Worm (Caenorhabditis elegans) whole organism, L1 larva: ENCODE results near the gene F43C11.12.

Experiments used
- C04F5.9 ChIP-seq: sonication (generic microtip); optimal IDR thresholded peaks from 2 replicates; lab custom pipeline; 2016; ENCODE audit warnings: missing genetic modification characterization, missing compliant biosample characterization
- C16A3.4 ChIP-seq: fragments of 150-350 bp; optimal IDR thresholded peaks from 2 replicates; lab custom pipeline; 2014; ENCODE audit warnings: missing biosample characterization, missing genetic modification characterization
- C34B4.2 ChIP-seq: sonication (generic microtip); optimal IDR thresholded peaks from 2 replicates; lab custom pipeline; 2017; ENCODE audit warnings: mild to moderate bottlenecking, missing genetic modification characterization, missing compliant biosample characterization
- F16B12.6 ChIP-seq: fragments of 150-350 bp; optimal IDR thresholded peaks from 2 replicates; lab custom pipeline; 2014; ENCODE audit warnings: missing biosample characterization, missing genetic modification characterization
- Y116A8C.19 ChIP-seq: sonication (generic microtip); optimal IDR thresholded peaks from 2 replicates; lab custom pipeline; 2016; ENCODE audit warnings: missing compliant biosample characterization, missing genetic modification characterization, borderline replicate concordance
- aha-1 ChIP-seq: fragments of 150-350 bp; optimal IDR thresholded peaks from 2 replicates; lab custom pipeline; 2014; ENCODE audit warnings: missing biosample characterization, missing genetic modification characterization
- alr-1 ChIP-seq: fragments of 200-800 bp; sonication (Bioruptor generic); optimal IDR thresholded peaks from 2 replicates; lab custom pipeline; 2018; ENCODE audit warnings: borderline replicate concordance, mild to moderate bottlenecking, missing genetic modification characterization, missing compliant biosample characterization
- aly-2 ChIP-seq: fragments of 150-350 bp; optimal IDR thresholded peaks from 2 replicates; lab custom pipeline; 2014; ENCODE audit warnings: missing biosample characterization, missing genetic modification characterization
- ceh-63 ChIP-seq: fragments of 200-800 bp; sonication (Bioruptor generic); optimal IDR thresholded peaks from 2 replicates; lab custom pipeline; 2018; ENCODE audit warnings: mild to moderate bottlenecking, missing genetic modification characterization, missing compliant biosample characterization
- ceh-8 ChIP-seq: fragments of 200-800 bp; sonication (Bioruptor generic); optimal IDR thresholded peaks from 2 replicates; lab custom pipeline; 2018; ENCODE audit warnings: mild to moderate bottlenecking, missing genetic modification characterization, moderate library complexity, missing compliant biosample characterization
- ceh-88 ChIP-seq: fragments of 200-800 bp; sonication (Bioruptor generic); IDR thresholded peaks from 2 replicates; pipeline ENCODE4 v1.3.6; 2022; ENCODE audit warnings: missing genetic modification characterization, missing compliant biosample characterization
- ces-1 ChIP-seq: fragments of 150-350 bp; optimal IDR thresholded peaks from 2 replicates; lab custom pipeline; 2014; ENCODE audit warnings: missing biosample characterization, missing genetic modification reagents, missing genetic modification characterization
- dpl-1 ChIP-seq, 3 experiments: fragments of 150-350 bp in 2 of 3; sonication (generic microtip) in 1 of 3; optimal IDR thresholded peaks; 2 replicates each; lab custom pipeline; 2014 to 2017; ENCODE audit warnings: missing biosample characterization in 3 of 3, missing genetic modification characterization in 3 of 3, missing genetic modification reagents in 3 of 3
- dsc-1 ChIP-seq: sonication (generic microtip); optimal IDR thresholded peaks from 2 replicates; lab custom pipeline; 2016; ENCODE audit warnings: mild to moderate bottlenecking, missing genetic modification characterization, missing compliant biosample characterization
- egl-13 ChIP-seq: sonication (generic microtip); optimal IDR thresholded peaks from 2 replicates; lab custom pipeline; 2016; ENCODE audit warnings: missing genotype, missing genetic modification reagents, missing genetic modification characterization, missing compliant biosample characterization
- egl-27 ChIP-seq, 2 experiments: fragments of 150-350 bp in 1 of 2; sonication (generic microtip); optimal IDR thresholded peaks; 3 replicates each; lab custom pipeline; 2017 to 2018; ENCODE audit warnings: missing biosample characterization in 2 of 2, missing genetic modification characterization in 2 of 2, missing genetic modification reagents in 2 of 2
- elt-2 ChIP-seq: sonication (generic microtip); optimal IDR thresholded peaks from 2 replicates; lab custom pipeline; 2016; ENCODE audit warnings: missing genetic modification characterization, mild to moderate bottlenecking, inconsistent platforms, missing compliant biosample characterization, missing genetic modification reagents
- elt-3 ChIP-seq, 6 experiments: fragments of 150-350 bp in 1 of 6; sonication (generic microtip); optimal IDR thresholded peaks; 2 replicates each; lab custom pipeline; 2017 to 2018; ENCODE audit warnings: missing biosample characterization in 6 of 6, missing genetic modification characterization in 6 of 6, inconsistent platforms in 1 of 6
- ets-5 ChIP-seq: fragments of 200-800 bp; sonication (Bioruptor generic); IDR thresholded peaks from 2 replicates; pipeline ENCODE4 v1.3.6; 2022; ENCODE audit warnings: missing genetic modification characterization, missing compliant biosample characterization
- irx-1 ChIP-seq: sonication (generic microtip); optimal IDR thresholded peaks from 2 replicates; lab custom pipeline; 2016; ENCODE audit warnings: missing genetic modification characterization, missing compliant biosample characterization
- jun-1 ChIP-seq: fragments of 150-350 bp; optimal IDR thresholded peaks from 2 replicates; lab custom pipeline; 2014; ENCODE audit warnings: missing biosample characterization, missing genetic modification reagents, missing genetic modification characterization
- lin-13 ChIP-seq: fragments of 150-350 bp; optimal IDR thresholded peaks from 2 replicates; lab custom pipeline; 2014; ENCODE audit warnings: missing biosample characterization, missing genetic modification reagents, missing genetic modification characterization
- lin-15B ChIP-seq: fragments of 150-350 bp; sonication (generic microtip); optimal IDR thresholded peaks from 3 replicates; lab custom pipeline; 2014; ENCODE audit warnings: missing biosample characterization, missing genetic modification characterization
- lin-39 ChIP-seq: fragments of 150-350 bp; optimal IDR thresholded peaks from 2 replicates; lab custom pipeline; 2014; ENCODE audit warnings: missing biosample characterization, missing genetic modification reagents, missing genetic modification characterization
- mab-9 ChIP-seq: fragments of 200-800 bp; sonication (Bioruptor generic); IDR thresholded peaks from 2 replicates; pipeline ENCODE4 v1.3.6; 2022; ENCODE audit warnings: missing genetic modification reagents, missing genetic modification characterization, missing compliant biosample characterization
- mep-1 ChIP-seq: fragments of 150-350 bp; optimal IDR thresholded peaks from 2 replicates; lab custom pipeline; 2014; ENCODE audit warnings: missing biosample characterization, missing genetic modification characterization
- nhr-12 ChIP-seq: sonication (generic microtip); optimal IDR thresholded peaks from 2 replicates; lab custom pipeline; 2017; ENCODE audit warnings: missing biosample characterization, missing genetic modification characterization
- nhr-19 ChIP-seq: fragments of 200-800 bp; sonication (Bioruptor generic); conservative IDR thresholded peaks from 2 replicates; pipeline ENCODE4 v1.3.6; 2022; ENCODE audit warnings: missing genetic modification characterization, missing compliant biosample characterization
- nhr-28 ChIP-seq: fragments of 150-350 bp; optimal IDR thresholded peaks from 2 replicates; lab custom pipeline; 2014; ENCODE audit warnings: missing biosample characterization, missing genetic modification characterization
- nhr-47 ChIP-seq: sonication (generic microtip); optimal IDR thresholded peaks from 2 replicates; lab custom pipeline; 2016; ENCODE audit warnings: mild to moderate bottlenecking, missing genetic modification characterization, moderate library complexity, missing compliant biosample characterization
- nhr-71 ChIP-seq: sonication (generic microtip); optimal IDR thresholded peaks from 2 replicates; lab custom pipeline; 2016; ENCODE audit warnings: mild to moderate bottlenecking, missing genetic modification characterization, moderate library complexity, missing compliant biosample characterization
- nhr-76 ChIP-seq: sonication (generic microtip); optimal IDR thresholded peaks from 2 replicates; lab custom pipeline; 2017; ENCODE audit warnings: missing biosample characterization, missing genetic modification characterization
- nhr-77 ChIP-seq: fragments of 150-350 bp; optimal IDR thresholded peaks from 2 replicates; lab custom pipeline; 2014; ENCODE audit warnings: missing biosample characterization, missing genetic modification characterization
- nhr-84 ChIP-seq: sonication (generic microtip); optimal IDR thresholded peaks from 2 replicates; lab custom pipeline; 2017; ENCODE audit warnings: missing biosample characterization, missing genetic modification characterization
- nhr-90 ChIP-seq: sonication (generic microtip); optimal IDR thresholded peaks from 2 replicates; lab custom pipeline; 2016; ENCODE audit warnings: mild to moderate bottlenecking, missing genetic modification characterization, missing compliant biosample characterization; ENCODE audit not compliant: poor library complexity
- pax-3 ChIP-seq: fragments of 200-800 bp; sonication (Bioruptor generic); optimal IDR thresholded peaks from 2 replicates; lab custom pipeline; 2018; ENCODE audit warnings: mild to moderate bottlenecking, missing genetic modification characterization, moderate library complexity, missing compliant biosample characterization
- skn-1 ChIP-seq: fragments of 150-350 bp; optimal IDR thresholded peaks from 2 replicates; lab custom pipeline; 2014; ENCODE audit warnings: missing biosample characterization, missing genetic modification characterization
- snu-23 ChIP-seq: sonication (generic microtip); optimal IDR thresholded peaks from 2 replicates; lab custom pipeline; 2016; ENCODE audit warnings: missing genetic modification characterization, missing compliant biosample characterization
- sox-4 ChIP-seq: sonication (generic microtip); optimal IDR thresholded peaks from 2 replicates; lab custom pipeline; 2016; ENCODE audit warnings: missing genetic modification characterization, missing compliant biosample characterization
- sup-37 ChIP-seq: fragments of 200-800 bp; sonication (Bioruptor generic); optimal IDR thresholded peaks from 2 replicates; lab custom pipeline; 2018; ENCODE audit warnings: mild to moderate bottlenecking, missing genetic modification characterization, missing compliant biosample characterization
- swsn-7 ChIP-seq: sonication (generic microtip); optimal IDR thresholded peaks from 2 replicates; lab custom pipeline; 2016; ENCODE audit warnings: missing genetic modification characterization, missing compliant biosample characterization
- tlp-1 ChIP-seq: fragments of 150-350 bp; optimal IDR thresholded peaks from 2 replicates; lab custom pipeline; 2014; ENCODE audit warnings: missing biosample characterization, missing genetic modification characterization
- unc-62 ChIP-seq: fragments of 150-350 bp; optimal IDR thresholded peaks from 2 replicates; lab custom pipeline; 2014; ENCODE audit warnings: missing biosample characterization, missing genetic modification reagents, missing genetic modification characterization
- unc-86 ChIP-seq: sonication (generic microtip); optimal IDR thresholded peaks from 2 replicates; lab custom pipeline; 2016; ENCODE audit warnings: missing genetic modification characterization, missing compliant biosample characterization
- unc-98 ChIP-seq: fragments of 200-800 bp; sonication (Bioruptor generic); IDR thresholded peaks from 2 replicates; pipeline ENCODE4 v1.3.6; 2022; ENCODE audit warnings: missing genetic modification characterization, missing compliant biosample characterization
- vab-15 ChIP-seq: sonication (generic microtip); optimal IDR thresholded peaks from 2 replicates; lab custom pipeline; 2017; ENCODE audit warnings: missing genotype, mild to moderate bottlenecking, missing genetic modification characterization, missing compliant biosample characterization
- xbp-1 ChIP-seq: sonication (generic microtip); optimal IDR thresholded peaks from 2 replicates; lab custom pipeline; 2016; ENCODE audit warnings: missing genetic modification characterization, missing compliant biosample characterization
- zag-1 ChIP-seq: fragments of 150-350 bp; optimal IDR thresholded peaks from 2 replicates; lab custom pipeline; 2014; ENCODE audit warnings: missing biosample characterization, missing genetic modification characterization
- zip-4 ChIP-seq: fragments of 200-800 bp; sonication (Bioruptor generic); optimal IDR thresholded peaks from 2 replicates; lab custom pipeline; 2018; ENCODE audit warnings: mild to moderate bottlenecking, missing genetic modification characterization, moderate library complexity, missing compliant biosample characterization
- ztf-4 ChIP-seq: fragments of 150-350 bp; optimal IDR thresholded peaks from 2 replicates; lab custom pipeline; 2014; ENCODE audit warnings: missing biosample characterization, missing genetic modification characterization

F43C11.12 gene

DNA sequence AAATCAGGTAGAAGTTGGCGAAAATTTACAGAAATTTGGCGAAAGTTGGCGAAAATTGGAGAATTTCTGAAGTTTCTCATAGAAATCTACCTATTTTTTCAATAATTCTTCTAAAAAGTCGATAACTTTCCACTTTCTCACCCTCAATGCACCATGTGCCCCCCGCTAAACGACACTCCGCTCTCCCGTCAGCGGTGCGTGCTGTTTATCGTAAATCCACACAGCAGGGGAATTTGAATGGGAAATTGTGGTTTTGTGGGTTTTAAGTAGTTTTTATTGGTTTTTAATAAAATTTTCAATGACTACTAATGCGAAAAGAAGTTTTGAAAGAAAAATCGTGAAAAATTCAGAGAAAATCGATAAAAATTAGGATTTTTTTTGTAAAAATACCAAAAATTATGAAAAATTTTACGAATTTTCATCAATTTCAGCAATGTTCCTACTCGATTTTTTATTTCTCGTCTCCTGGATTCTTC, 24.5 kb downstream of the F43C11.12 start, which contains the start of gene F43C11.6 (continued):
- TF ChIP-seq mep-1 (tag; lab: Kevin White, UChicago): no peak
- no peak for TF ChIP-seq elt-2 (tag; lab: Kevin White, UChicago)
- no peak for TF ChIP-seq nhr-19 (GFP tag; lab: Robert Waterston, UW)
- TF ChIP-seq nhr-76 (tag; lab: Kevin White, UChicago): no peak
- no peak for TF ChIP-seq nhr-12
- TF ChIP-seq dsc-1: no peak
- TF ChIP-seq lin-15B (tag; lab: Kevin White, UChicago): peak; percentile 27
- no peak for TF ChIP-seq aha-1
- peak; percentile 23 for TF ChIP-seq skn-1 (tag; lab: Kevin White, UChicago)
- TF ChIP-seq zag-1 (tag; lab: Kevin White, UChicago): no peak
- TF ChIP-seq ztf-4 (tag; lab: Kevin White, UChicago): no peak
- no peak for TF ChIP-seq unc-86 (tag; lab: Kevin White, UChicago)
- no peak for TF ChIP-seq ceh-63 (GFP tag; lab: Kevin White, UChicago)
- TF ChIP-seq C04F5.9 (tag; lab: Kevin White, UChicago): no peak
- TF ChIP-seq ets-5 (GFP tag; lab: Robert Waterston, UW): no peak
- TF ChIP-seq nhr-90: no peak
- no peak for TF ChIP-seq C34B4.2
- peak; percentile 25 for TF ChIP-seq lin-13 (GFP tag; lab: Kevin White, UChicago)
- TF ChIP-seq ceh-88 (GFP tag; lab: Robert Waterston, UW): no peak
- TF ChIP-seq nhr-47 (tag; lab: Kevin White, UChicago): no peak
- no peak for TF ChIP-seq egl-27 (tag; optimal IDR thresholded peaks at IDR 0.05; lab: Kevin White, UChicago)
- peak; percentile 55 for TF ChIP-seq C16A3.4 (tag; lab: Kevin White, UChicago)
- no peak for TF ChIP-seq nhr-71
- no peak for TF ChIP-seq alr-1 (tag; lab: Kevin White, UChicago)
- TF ChIP-seq jun-1: no peak
- peak; percentile 7 for TF ChIP-seq swsn-7 (tag; lab: Kevin White, UChicago)
- TF ChIP-seq xbp-1 (tag; lab: Kevin White, UChicago): peak; percentile 8
- peak; percentile 48 for TF ChIP-seq F16B12.6 (tag; lab: Kevin White, UChicago)
- TF ChIP-seq vab-15 (tag; lab: Kevin White, UChicago): no peak
- no peak for TF ChIP-seq mab-9
- no peak for TF ChIP-seq Y116A8C.19 (tag; lab: Kevin White, UChicago)
- no peak for TF ChIP-seq snu-23 (GFP tag; lab: Kevin White, UChicago)
- no peak for TF ChIP-seq sup-37 (GFP tag; lab: Kevin White, UChicago)
- no peak for TF ChIP-seq ces-1 (GFP tag; lab: Kevin White, UChicago)
- no peak for TF ChIP-seq tlp-1
- no peak for TF ChIP-seq irx-1 (tag; lab: Kevin White, UChicago)
- no peak for TF ChIP-seq aly-2 (tag; lab: Kevin White, UChicago)
- TF ChIP-seq zip-4 (GFP tag; lab: Kevin White, UChicago): no peak
- TF ChIP-seq nhr-28: no peak
- TF ChIP-seq egl-13 (tag; lab: Kevin White, UChicago): no peak
- no peak for TF ChIP-seq nhr-84 (tag; lab: Kevin White, UChicago)
- TF ChIP-seq unc-98: no peak
- TF ChIP-seq nhr-77: no peak

DNA sequence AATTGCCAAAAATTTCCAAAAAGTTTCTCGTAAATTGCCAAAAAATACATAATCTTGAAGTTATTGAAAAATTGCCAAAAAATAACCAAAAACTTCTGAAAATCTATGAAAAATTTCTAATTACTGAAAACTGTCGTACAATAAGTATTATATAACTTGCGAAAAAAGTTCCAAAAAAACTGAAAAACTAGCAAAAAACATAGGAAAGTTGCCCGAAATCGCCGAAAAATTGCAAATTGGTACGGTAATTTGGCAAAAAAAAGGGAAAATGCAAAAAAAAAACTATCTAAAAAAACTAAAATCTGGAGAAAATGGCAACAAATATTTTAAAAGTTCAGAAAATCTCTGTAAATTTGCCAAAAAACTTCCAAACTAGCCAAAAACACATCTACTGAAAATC, 25.0 kb downstream of the F43C11.12 start, which contains the start of gene enri-1:
enri-1 (minus strand) TSS at position 101 of the 400 bp plus-strand sequence.
- TF ChIP-seq sup-37 (GFP tag; lab: Kevin White, UChicago) (no peak), dpl-1 (GFP tag; optimal IDR thresholded peaks at IDR 0.05; lab: Kevin White, UChicago) (no peak), elt-3 (tag; optimal IDR thresholded peaks at IDR 0.05; lab: Kevin White, UChicago) (no peak), nhr-47 (tag; lab: Kevin White, UChicago) (no peak), lin-13 (GFP tag; lab: Kevin White, UChicago) (no peak), snu-23 (GFP tag; lab: Kevin White, UChicago) (no peak), sox-4 (tag; lab: Kevin White, UChicago) (no peak), lin-39 (tag; lab: Kevin White, UChicago) (no peak), unc-62 (GFP tag; lab: Kevin White, UChicago) (no peak), nhr-71 (no peak), pax-3 (tag; lab: Kevin White, UChicago) (no peak), ceh-8 (no peak)
